Fruit fly (Drosophila melanogaster) whole organism, wandering third instar larva: Measurements from ENCODE around the gene CG4558.
A peak's percentile ranks its signal among the peaks of the same experiment; 100 is the strongest.

Experiments
- HLH106 ChIP-seq: fragments of 200-800 bp; optimal IDR thresholded peaks from 3 replicates; lab custom pipeline; 2019; ENCODE audit warnings: missing biosample characterization, mild to moderate bottlenecking, missing genetic modification characterization, moderate library complexity
- Hr78 ChIP-seq: fragments of >200 bp; optimal IDR thresholded peaks from 2 replicates; lab custom pipeline; 2017; ENCODE audit warnings: missing biosample characterization, missing genetic modification characterization
- Hr83 ChIP-seq: fragments of 200-300 bp; sonication (Bioruptor generic); optimal IDR thresholded peaks from 2 replicates; lab custom pipeline; 2016; ENCODE audit warnings: missing biosample characterization, mild to moderate bottlenecking, missing genetic modification characterization, moderate library complexity; ENCODE audit not compliant: poor library complexity, severe bottlenecking
- Jra ChIP-seq: sonication (Bioruptor generic); optimal IDR thresholded peaks from 2 replicates; lab custom pipeline; 2016; ENCODE audit warnings: missing biosample characterization, missing genetic modification characterization
- Mio ChIP-seq: sonication (Bioruptor generic); optimal IDR thresholded peaks from 2 replicates; lab custom pipeline; 2016; ENCODE audit warnings: missing biosample characterization, missing genetic modification characterization
- OdsH ChIP-seq: fragments of 200-800 bp; sonication (Bioruptor generic); optimal IDR thresholded peaks from 2 replicates; lab custom pipeline; 2016; ENCODE audit warnings: missing biosample characterization, mild to moderate bottlenecking, missing genetic modification characterization
- br ChIP-seq: fragments of 200-800 bp; sonication (Bioruptor generic); optimal IDR thresholded peaks from 2 replicates; lab custom pipeline; 2016; ENCODE audit warnings: missing biosample characterization, missing genetic modification characterization
- dmrt93B ChIP-seq: fragments of 200-800 bp; sonication (Bioruptor generic); optimal IDR thresholded peaks from 2 replicates; lab custom pipeline; 2018; ENCODE audit warnings: missing biosample characterization, mild to moderate bottlenecking, missing genetic modification characterization
- foxo ChIP-seq, 2 experiments: fragments of 200-800 bp; sonication (Bioruptor generic); optimal IDR thresholded peaks; 2 replicates in 1 of 2; 3 replicates in 1 of 2; lab custom pipeline; 2016 to 2017; ENCODE audit warnings: missing biosample characterization in 2 of 2, missing genetic modification characterization in 2 of 2
- fru ChIP-seq: fragments of 200-800 bp; sonication (Bioruptor generic); optimal IDR thresholded peaks from 3 replicates; lab custom pipeline; 2016; ENCODE audit warnings: missing biosample characterization, mild to moderate bottlenecking, missing genetic modification characterization
- lola ChIP-seq: fragments of >200 bp; optimal IDR thresholded peaks from 2 replicates; lab custom pipeline; 2017; ENCODE audit warnings: missing biosample characterization, missing genetic modification characterization
- pan ChIP-seq: fragments of >200 bp; optimal IDR thresholded peaks from 2 replicates; lab custom pipeline; 2017
- psq ChIP-seq: fragments of 200-800 bp; sonication (Bioruptor generic); optimal IDR thresholded peaks from 3 replicates; lab custom pipeline; 2017; ENCODE audit warnings: missing biosample characterization, mild to moderate bottlenecking, missing genetic modification characterization, moderate library complexity
- usp ChIP-seq: fragments of >200 bp; optimal IDR thresholded peaks from 2 replicates; lab custom pipeline; 2017; ENCODE audit warnings: missing biosample characterization, missing genetic modification characterization

dm6 chrX:6852574-6852973 lies 3.0 kb downstream of the CG4558 start:
- TF ChIP-seq foxo (GFP tag; optimal IDR thresholded peaks at IDR 0.05; lab: Kevin White, UChicago) (peak; percentile 65 to 95), br (GFP tag; lab: Kevin White, UChicago) (peak; percentile 88), Jra (GFP tag; lab: Kevin White, UChicago) (peak; percentile 15), Hr78 (GFP tag; lab: Kevin White, UChicago) (peak; percentile 85), psq (GFP tag; lab: Kevin White, UChicago) (peak; percentile 76), fru (GFP tag; lab: Kevin White, UChicago) (peak; percentile 93), dmrt93B (GFP tag; lab: Kevin White, UChicago) (peak; percentile 91), HLH106 (peak; percentile 96), Hr83 (GFP tag; lab: Kevin White, UChicago) (no peak), Mio (GFP tag; lab: Kevin White, UChicago) (peak; percentile 39), usp (GFP tag; lab: Kevin White, UChicago) (no peak), pan (no peak), OdsH (GFP tag; lab: Kevin White, UChicago) (peak; percentile 80), lola (peak; percentile 24)
